Worm (Caenorhabditis elegans) whole organism, young adult: ENCODE results near the gene marb-1.

Source experiments
- B0336.3 ChIP-seq: fragments of 200-800 bp; sonication (Bioruptor generic); IDR thresholded peaks from 2 replicates; pipeline ENCODE4 v1.3.6; 2022; ENCODE audit warnings: missing genetic modification characterization, missing compliant biosample characterization
- F33H1.4 ChIP-seq: fragments of 200-800 bp; sonication (Bioruptor generic); IDR thresholded peaks from 2 replicates; pipeline ENCODE4 v1.3.6; 2022; ENCODE audit warnings: missing genetic modification reagents, missing genetic modification characterization, missing compliant biosample characterization
- F39B2.1 ChIP-seq: fragments of 200-800 bp; sonication (Bioruptor generic); IDR thresholded peaks from 2 replicates; pipeline ENCODE4 v1.3.6; 2022; ENCODE audit warnings: missing genetic modification reagents, missing genetic modification characterization, missing compliant biosample characterization
- F49E8.2 ChIP-seq: sonication (generic microtip); optimal IDR thresholded peaks from 3 replicates; lab custom pipeline; 2017; ENCODE audit warnings: missing genetic modification characterization, mild to moderate bottlenecking, missing compliant biosample characterization, antibody characterized with exemption, moderate library complexity; ENCODE audit not compliant: insufficient read depth
- F55B11.4 ChIP-seq: sonication (generic microtip); optimal IDR thresholded peaks from 2 replicates; lab custom pipeline; 2016; ENCODE audit warnings: missing compliant biosample characterization, missing genetic modification characterization, borderline replicate concordance; ENCODE audit not compliant: insufficient read depth
- K11D2.4 ChIP-seq: fragments of 200-800 bp; sonication (Bioruptor generic); IDR thresholded peaks from 2 replicates; pipeline ENCODE4 v1.3.6; 2022; ENCODE audit warnings: missing genetic modification reagents, missing genetic modification characterization, missing compliant biosample characterization
- K12H6.12 ChIP-seq: fragments of 200-800 bp; sonication (Bioruptor generic); optimal IDR thresholded peaks from 2 replicates; lab custom pipeline; 2018; ENCODE audit warnings: mild to moderate bottlenecking, missing genetic modification characterization, missing compliant biosample characterization
- Y53G8AR.9 ChIP-seq: fragments of 200-800 bp; sonication (Bioruptor generic); conservative IDR thresholded peaks from 2 replicates; pipeline ENCODE4 v1.3.6; 2022; ENCODE audit warnings: missing genetic modification reagents, missing genetic modification characterization, missing compliant biosample characterization
- Y56A3A.18 ChIP-seq: fragments of 200-800 bp; sonication (Bioruptor generic); IDR thresholded peaks from 2 replicates; pipeline ENCODE4 v1.3.6; 2022; ENCODE audit warnings: missing genetic modification reagents, missing genetic modification characterization, missing compliant biosample characterization
- Y79H2A.3 ChIP-seq: fragments of 200-800 bp; sonication (Bioruptor generic); conservative IDR thresholded peaks from 2 replicates; pipeline ENCODE4 v1.3.6; 2022; ENCODE audit warnings: missing genetic modification reagents, missing genetic modification characterization, missing compliant biosample characterization
- ama-1 ChIP-seq, 3 experiments: fragments of 150-350 bp in 1 of 3; sonication (generic microtip) in 2 of 3; optimal IDR thresholded peaks; 2 replicates each; lab custom pipeline; 2014 to 2018; ENCODE audit warnings: missing biosample characterization in 2 of 3, missing genetic modification characterization in 2 of 3, missing genetic modification reagents in 2 of 3
- aptf-3 ChIP-seq: fragments of 200-800 bp; sonication (Bioruptor generic); IDR thresholded peaks from 2 replicates; pipeline ENCODE4 v1.3.6; 2022; ENCODE audit warnings: missing genetic modification characterization, missing compliant biosample characterization
- attf-3 ChIP-seq: fragments of 200-800 bp; sonication (Bioruptor generic); conservative IDR thresholded peaks from 2 replicates; pipeline ENCODE4 v1.3.6; 2022; ENCODE audit warnings: missing genetic modification reagents, missing genetic modification characterization, missing compliant biosample characterization
- cebp-1 ChIP-seq, 2 experiments: fragments of 200-800 bp in 1 of 2; sonication (Bioruptor generic) in 1 of 2; sonication (generic microtip) in 1 of 2; IDR thresholded peaks in 1 of 2; optimal IDR thresholded peaks in 1 of 2; 2 replicates each; pipeline versions ENCODE4 v1.3.6 to Lab custom; 2017 to 2022; ENCODE audit warnings: missing compliant biosample characterization in 2 of 2, missing genetic modification characterization in 2 of 2, mild to moderate bottlenecking in 1 of 2, missing genetic modification reagents in 1 of 2, moderate library complexity in 1 of 2
- cebp-2 ChIP-seq: fragments of 200-800 bp; sonication (Bioruptor generic); IDR thresholded peaks from 2 replicates; pipeline ENCODE4 v1.3.6; 2022; ENCODE audit warnings: missing genetic modification characterization, missing compliant biosample characterization
- ekl-4 ChIP-seq: fragments of 200-800 bp; sonication (Bioruptor generic); IDR thresholded peaks from 2 replicates; pipeline ENCODE4 v1.3.6; 2022; ENCODE audit warnings: missing genetic modification reagents, missing genetic modification characterization, missing compliant biosample characterization
- ets-4 ChIP-seq: fragments of 200-800 bp; sonication (Bioruptor generic); optimal IDR thresholded peaks from 2 replicates; lab custom pipeline; 2018; ENCODE audit warnings: mild to moderate bottlenecking, missing genetic modification characterization, missing compliant biosample characterization
- him-1 ChIP-seq: sonication (generic microtip); optimal IDR thresholded peaks from 2 replicates; lab custom pipeline; 2016; ENCODE audit warnings: missing genotype, missing genetic modification reagents, missing genetic modification characterization, missing compliant biosample characterization
- hmg-1.2 ChIP-seq: fragments of 200-800 bp; sonication (Bioruptor generic); IDR thresholded peaks from 2 replicates; pipeline ENCODE4 v1.3.6; 2022; ENCODE audit warnings: missing genetic modification reagents, missing genetic modification characterization, missing compliant biosample characterization
- hsf-1 ChIP-seq: fragments of 200-800 bp; sonication (Bioruptor generic); IDR thresholded peaks from 2 replicates; pipeline ENCODE4 v1.3.6; 2022; ENCODE audit warnings: missing genetic modification reagents, missing genetic modification characterization, missing compliant biosample characterization
- let-607 ChIP-seq, 2 experiments: fragments of 200-800 bp in 1 of 2; sonication (Bioruptor generic) in 1 of 2; sonication (generic microtip) in 1 of 2; optimal IDR thresholded peaks; 2 replicates each; lab custom pipeline; 2016 to 2018; ENCODE audit warnings: mild to moderate bottlenecking in 2 of 2, missing compliant biosample characterization in 2 of 2, missing genetic modification characterization in 2 of 2, moderate library complexity in 2 of 2, missing genotype in 1 of 2
- lin-26 ChIP-seq: fragments of 200-800 bp; sonication (Bioruptor generic); IDR thresholded peaks from 2 replicates; pipeline ENCODE4 v1.3.6; 2022; ENCODE audit warnings: missing genetic modification reagents, missing genetic modification characterization, missing compliant biosample characterization
- lin-40 ChIP-seq: sonication (generic microtip); optimal IDR thresholded peaks from 2 replicates; lab custom pipeline; 2016; ENCODE audit warnings: missing genetic modification characterization, mild to moderate bottlenecking, missing compliant biosample characterization, missing genotype, missing genetic modification reagents
- lin-54 ChIP-seq: fragments of 200-800 bp; sonication (Bioruptor generic); optimal IDR thresholded peaks from 2 replicates; lab custom pipeline; 2018; ENCODE audit warnings: mild to moderate bottlenecking, missing genetic modification characterization, missing compliant biosample characterization
- lsl-1 ChIP-seq: fragments of 200-800 bp; sonication (Bioruptor generic); optimal IDR thresholded peaks from 2 replicates; lab custom pipeline; 2018; ENCODE audit warnings: mild to moderate bottlenecking, missing genetic modification characterization, moderate library complexity, missing compliant biosample characterization
- lsy-27 ChIP-seq: sonication (generic microtip); optimal IDR thresholded peaks from 2 replicates; lab custom pipeline; 2017; ENCODE audit warnings: missing genetic modification characterization, mild to moderate bottlenecking, missing compliant biosample characterization, antibody characterized with exemption, missing genotype, borderline replicate concordance; ENCODE audit not compliant: insufficient read depth
- madf-10 ChIP-seq: sonication (generic microtip); optimal IDR thresholded peaks from 2 replicates; lab custom pipeline; 2016; ENCODE audit warnings: mild to moderate bottlenecking, missing genetic modification characterization, missing compliant biosample characterization
- madf-6 ChIP-seq: fragments of 200-800 bp; sonication (Bioruptor generic); IDR thresholded peaks from 2 replicates; pipeline ENCODE4 v1.3.6; 2022; ENCODE audit warnings: missing genetic modification reagents, missing genetic modification characterization, missing compliant biosample characterization
- madf-8 ChIP-seq: fragments of 200-800 bp; sonication (Bioruptor generic); conservative IDR thresholded peaks from 2 replicates; pipeline ENCODE4 v1.3.6; 2022; ENCODE audit warnings: missing genetic modification reagents, missing genetic modification characterization, missing compliant biosample characterization
- mxl-1 ChIP-seq: sonication (generic microtip); optimal IDR thresholded peaks from 2 replicates; lab custom pipeline; 2016; ENCODE audit warnings: missing genetic modification characterization, missing compliant biosample characterization
- nfya-1 ChIP-seq: sonication (generic microtip); optimal IDR thresholded peaks from 2 replicates; lab custom pipeline; 2017; ENCODE audit warnings: antibody characterized with exemption, missing compliant biosample characterization, missing genetic modification characterization, borderline replicate concordance; ENCODE audit not compliant: insufficient read depth
- nfyb-1 ChIP-seq: fragments of 200-800 bp; sonication (Bioruptor generic); IDR thresholded peaks from 2 replicates; pipeline ENCODE4 v1.3.6; 2022; ENCODE audit warnings: missing genetic modification reagents, missing genetic modification characterization, missing compliant biosample characterization
- pha-4 ChIP-seq: fragments of 150-350 bp; sonication (generic microtip); optimal IDR thresholded peaks from 2 replicates; lab custom pipeline; 2014; ENCODE audit warnings: missing biosample characterization, missing genetic modification reagents, missing genetic modification characterization
- sdz-38 ChIP-seq: sonication (generic microtip); optimal IDR thresholded peaks from 2 replicates; lab custom pipeline; 2016; ENCODE audit warnings: missing genotype, missing genetic modification characterization, missing compliant biosample characterization
- snpc-3.4 ChIP-seq: sonication (generic microtip); optimal IDR thresholded peaks from 2 replicates; lab custom pipeline; 2017; ENCODE audit warnings: missing genetic modification characterization, mild to moderate bottlenecking, missing compliant biosample characterization, antibody characterized with exemption, moderate library complexity, missing genotype, missing genetic modification reagents
- snpc-4 ChIP-seq, 5 experiments: fragments of 150-350 bp in 1 of 5; sonication (generic microtip) in 4 of 5; optimal IDR thresholded peaks; 2 replicates each; lab custom pipeline; 2014 to 2018; ENCODE audit warnings: missing genetic modification characterization in 5 of 5, missing biosample characterization in 3 of 5, antibody characterized with exemption in 2 of 5, mild to moderate bottlenecking in 2 of 5, missing compliant biosample characterization in 2 of 5, missing genotype in 2 of 5, moderate library complexity in 2 of 5, missing genetic modification reagents in 1 of 5
- somi-1 ChIP-seq: fragments of 200-800 bp; sonication (Bioruptor generic); optimal IDR thresholded peaks from 2 replicates; lab custom pipeline; 2018; ENCODE audit warnings: mild to moderate bottlenecking, missing genetic modification characterization, missing compliant biosample characterization
- unc-62 ChIP-seq: fragments of 150-350 bp; optimal IDR thresholded peaks from 2 replicates; lab custom pipeline; 2014; ENCODE audit warnings: missing biosample characterization, missing genetic modification reagents, missing genetic modification characterization
- xnd-1 ChIP-seq: sonication (generic microtip); optimal IDR thresholded peaks from 2 replicates; lab custom pipeline; 2016; ENCODE audit warnings: missing genotype, missing genetic modification reagents, missing genetic modification characterization, missing compliant biosample characterization
- ztf-25 ChIP-seq: fragments of 200-800 bp; sonication (Bioruptor generic); IDR thresholded peaks from 2 replicates; pipeline ENCODE4 v1.3.6; 2022; ENCODE audit warnings: missing genetic modification reagents, missing genetic modification characterization, missing compliant biosample characterization

Gene marb-1

DNA sequence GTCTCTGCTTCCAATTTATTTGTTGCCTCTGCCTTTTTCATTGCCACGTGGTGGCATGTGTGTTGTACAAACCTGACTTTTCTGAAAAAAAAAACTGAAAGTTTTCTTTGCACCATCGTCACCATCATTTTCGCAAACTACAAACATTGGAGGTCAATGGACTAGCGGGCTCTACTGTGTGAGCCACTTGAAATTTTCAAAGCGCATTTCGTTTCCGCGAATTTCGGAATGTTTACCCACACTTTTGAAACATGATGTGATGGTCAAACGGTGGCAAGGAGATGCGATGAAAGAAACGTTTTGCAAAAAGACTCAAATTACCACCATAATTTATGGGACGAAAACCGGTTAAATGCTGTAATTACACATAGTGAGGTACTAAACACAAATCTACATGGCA, 937 bp downstream of the marb-1 start:
- TF ChIP-seq pha-4 (tag; lab: Kevin White, UChicago) = peak; percentile 16
- peak; percentile 33 for TF ChIP-seq F49E8.2
- TF ChIP-seq xnd-1 (tag; lab: Kevin White, UChicago) = peak; percentile 7
- TF ChIP-seq ama-1 (optimal IDR thresholded peaks at IDR 0.05; lab: Kevin White, UChicago) = no peak
- peak; percentile 4 to 43 for TF ChIP-seq ama-1 (GFP tag; optimal IDR thresholded peaks at IDR 0.05; lab: Kevin White, UChicago)
- TF ChIP-seq attf-3 = 0 out of 2 replicates have a peak, but pooled peaks have one; percentile 48
- no peak for TF ChIP-seq lin-40 (tag; lab: Kevin White, UChicago)
- TF ChIP-seq ztf-25 (GFP tag; lab: Robert Waterston, UW) = no peak
- TF ChIP-seq Y53G8AR.9 = peak; percentile 60; the same call in 1 of the 2 replicates
- TF ChIP-seq mxl-1 (tag; lab: Kevin White, UChicago) = peak; percentile 43
- no peak for TF ChIP-seq nfya-1 (tag; lab: Kevin White, UChicago)
- no peak for TF ChIP-seq cebp-1 (GFP tag; IDR thresholded peaks at IDR 0.05; lab: Robert Waterston, UW)
- peak; percentile 27 for TF ChIP-seq cebp-1 (tag; optimal IDR thresholded peaks at IDR 0.05; lab: Kevin White, UChicago)
- no peak for TF ChIP-seq sdz-38
- 0 out of 2 replicates have a peak, but pooled peaks have one; percentile 28 for TF ChIP-seq Y56A3A.18 (GFP tag; lab: Robert Waterston, UW)
- TF ChIP-seq madf-6 (GFP tag; lab: Robert Waterston, UW) = 0 out of 2 replicates have a peak, but pooled peaks have one; percentile 25
- no peak for TF ChIP-seq madf-10 (tag; lab: Kevin White, UChicago)
- peak; percentile 73 for TF ChIP-seq him-1 (tag; lab: Kevin White, UChicago)
- no peak for TF ChIP-seq F55B11.4
- peak; percentile 24 for TF ChIP-seq lin-54 (GFP tag; lab: Kevin White, UChicago)
- 0 out of 2 replicates have a peak, but pooled peaks have one; percentile 6 for TF ChIP-seq cebp-2 (GFP tag; lab: Robert Waterston, UW)
- TF ChIP-seq let-607 (tag; optimal IDR thresholded peaks at IDR 0.05; lab: Kevin White, UChicago) = peak in 1 of 2 experiments; percentile 0
- TF ChIP-seq unc-62 (GFP tag; lab: Kevin White, UChicago) = no peak
- TF ChIP-seq Y79H2A.3 = peak; percentile 24; the same call in 1 of the 2 replicates
- peak; percentile 14 for TF ChIP-seq ets-4 (GFP tag; lab: Kevin White, UChicago)
- TF ChIP-seq snpc-3.4 (tag; lab: Kevin White, UChicago) = peak; percentile 40
- TF ChIP-seq madf-8 = no peak
- 0 out of 2 replicates have a peak, but pooled peaks have one; percentile 26 for TF ChIP-seq ekl-4 (GFP tag; lab: Robert Waterston, UW)
- TF ChIP-seq lsy-27 (tag; lab: Kevin White, UChicago) = no peak
- TF ChIP-seq lin-26 = no peak
- TF ChIP-seq B0336.3 (GFP tag; lab: Robert Waterston, UW) = peak; percentile 63; the same call in 1 of the 2 replicates
- TF ChIP-seq F39B2.1 (GFP tag; lab: Robert Waterston, UW) = no peak
- TF ChIP-seq snpc-4 (GFP tag; optimal IDR thresholded peaks at IDR 0.05; lab: Kevin White, UChicago) = no peak
- peak in 1 of 4 experiments; percentile 6 for TF ChIP-seq snpc-4 (tag; optimal IDR thresholded peaks at IDR 0.05; lab: Kevin White, UChicago)
- 0 out of 2 replicates have a peak, but pooled peaks have one; percentile 15 for TF ChIP-seq aptf-3 (GFP tag; lab: Robert Waterston, UW)
- TF ChIP-seq lsl-1 (GFP tag; lab: Kevin White, UChicago) = no peak
- 0 out of 2 replicates have a peak, but pooled peaks have one; percentile 49 for TF ChIP-seq nfyb-1
- peak; percentile 21; the same call in 1 of the 2 replicates for TF ChIP-seq hmg-1.2 (GFP tag; lab: Robert Waterston, UW)
- TF ChIP-seq K12H6.12 (tag; lab: Kevin White, UChicago) = no peak
- TF ChIP-seq K11D2.4 (GFP tag; lab: Robert Waterston, UW) = no peak
- TF ChIP-seq F33H1.4 (GFP tag; lab: Robert Waterston, UW) = 0 out of 2 replicates have a peak, but pooled peaks have one; percentile 12
- no peak for TF ChIP-seq somi-1 (GFP tag; lab: Kevin White, UChicago)
- peak; percentile 13; the same call in 1 of the 2 replicates for TF ChIP-seq hsf-1 (GFP tag; lab: Robert Waterston, UW)
